Worm (Caenorhabditis elegans) whole organism, L2 larva: ENCODE data around the gene mua-3.

Experiments
- C34F6.9 ChIP-seq: fragments of 150-350 bp; optimal IDR thresholded peaks from 2 replicates; lab custom pipeline; 2014; ENCODE audit warnings: missing biosample characterization, missing genetic modification characterization
- R02D3.7 ChIP-seq: fragments of 150-350 bp; optimal IDR thresholded peaks from 2 replicates; lab custom pipeline; 2014; ENCODE audit warnings: missing biosample characterization, missing genetic modification characterization
- Y55F3AM.14 ChIP-seq: fragments of 200-800 bp; sonication (Bioruptor generic); optimal IDR thresholded peaks from 2 replicates; lab custom pipeline; 2018; ENCODE audit warnings: mild to moderate bottlenecking, missing genetic modification characterization, missing compliant biosample characterization
- ZK546.5 ChIP-seq: sonication (generic microtip); optimal IDR thresholded peaks from 2 replicates; lab custom pipeline; 2017; ENCODE audit warnings: missing biosample characterization, missing genetic modification characterization
- alr-1 ChIP-seq: fragments of 150-350 bp; optimal IDR thresholded peaks from 2 replicates; lab custom pipeline; 2014; ENCODE audit warnings: missing biosample characterization, missing genetic modification characterization
- aly-2 ChIP-seq: fragments of 150-350 bp; optimal IDR thresholded peaks from 2 replicates; lab custom pipeline; 2014; ENCODE audit warnings: missing biosample characterization, missing genetic modification characterization
- ama-1 ChIP-seq: fragments of 150-350 bp; optimal IDR thresholded peaks from 2 replicates; lab custom pipeline; 2018; ENCODE audit warnings: inconsistent platforms
- blmp-1 ChIP-seq: sonication (generic microtip); optimal IDR thresholded peaks from 2 replicates; lab custom pipeline; 2017; ENCODE audit warnings: missing genetic modification characterization, mild to moderate bottlenecking, missing compliant biosample characterization, antibody characterized with exemption, moderate library complexity; ENCODE audit not compliant: insufficient read depth
- ceh-16 ChIP-seq: fragments of 150-350 bp; optimal IDR thresholded peaks from 2 replicates; lab custom pipeline; 2014; ENCODE audit warnings: missing biosample characterization, missing genetic modification characterization
- ceh-82 ChIP-seq: fragments of 150-350 bp; optimal IDR thresholded peaks from 2 replicates; lab custom pipeline; 2014; ENCODE audit warnings: missing biosample characterization, missing genetic modification characterization
- dmd-4 ChIP-seq: sonication (generic microtip); optimal IDR thresholded peaks from 2 replicates; lab custom pipeline; 2017; ENCODE audit warnings: missing biosample characterization, missing genetic modification characterization
- lin-13 ChIP-seq: fragments of 150-350 bp; optimal IDR thresholded peaks from 2 replicates; lab custom pipeline; 2014; ENCODE audit warnings: missing biosample characterization, missing genetic modification reagents, missing genetic modification characterization
- lin-39 ChIP-seq: fragments of 150-350 bp; optimal IDR thresholded peaks from 2 replicates; lab custom pipeline; 2014; ENCODE audit warnings: missing biosample characterization, missing genetic modification reagents, missing genetic modification characterization
- lsy-2 ChIP-seq, 2 experiments: fragments of 150-350 bp in 1 of 2; sonication (generic microtip) in 1 of 2; optimal IDR thresholded peaks; 2 replicates each; lab custom pipeline; 2014 to 2017; ENCODE audit warnings: missing biosample characterization in 2 of 2, missing genetic modification characterization in 2 of 2
- mdl-1 ChIP-seq, 2 experiments: fragments of 150-350 bp in 1 of 2; sonication (generic microtip) in 1 of 2; optimal IDR thresholded peaks; 2 replicates each; lab custom pipeline; 2017; ENCODE audit warnings: missing biosample characterization in 2 of 2, missing genetic modification characterization in 2 of 2
- nhr-11 ChIP-seq: fragments of 150-350 bp; optimal IDR thresholded peaks from 2 replicates; lab custom pipeline; 2014; ENCODE audit warnings: missing biosample characterization, missing genetic modification characterization
- nhr-12 ChIP-seq: fragments of 150-350 bp; optimal IDR thresholded peaks from 2 replicates; lab custom pipeline; 2014; ENCODE audit warnings: missing biosample characterization, missing genetic modification characterization
- nhr-129 ChIP-seq: fragments of 150-350 bp; optimal IDR thresholded peaks from 2 replicates; lab custom pipeline; 2014; ENCODE audit warnings: missing biosample characterization, missing genetic modification characterization
- nhr-21 ChIP-seq: fragments of 150-350 bp; optimal IDR thresholded peaks from 2 replicates; lab custom pipeline; 2014; ENCODE audit warnings: missing biosample characterization, missing genetic modification characterization
- nhr-23 ChIP-seq: fragments of 150-350 bp; optimal IDR thresholded peaks from 2 replicates; lab custom pipeline; 2014; ENCODE audit warnings: missing biosample characterization, missing genetic modification reagents, missing genetic modification characterization
- nhr-25 ChIP-seq: fragments of 150-350 bp; sonication (generic microtip); optimal IDR thresholded peaks from 3 replicates; lab custom pipeline; 2014; ENCODE audit warnings: missing biosample characterization, missing genetic modification characterization
- nhr-6 ChIP-seq: fragments of 150-350 bp; optimal IDR thresholded peaks from 2 replicates; lab custom pipeline; 2014; ENCODE audit warnings: missing biosample characterization, missing genetic modification characterization
- nhr-77 ChIP-seq: fragments of 150-350 bp; optimal IDR thresholded peaks from 2 replicates; lab custom pipeline; 2014; ENCODE audit warnings: missing biosample characterization, missing genetic modification characterization
- peb-1 ChIP-seq: fragments of 150-350 bp; optimal IDR thresholded peaks from 2 replicates; lab custom pipeline; 2014; ENCODE audit warnings: missing biosample characterization, missing genetic modification characterization
- sem-4 ChIP-seq: fragments of 150-350 bp; optimal IDR thresholded peaks from 2 replicates; lab custom pipeline; 2014; ENCODE audit warnings: missing biosample characterization, missing genetic modification reagents, missing genetic modification characterization
- skn-1 ChIP-seq: sonication (generic microtip); optimal IDR thresholded peaks from 2 replicates; lab custom pipeline; 2017; ENCODE audit warnings: missing biosample characterization, missing genetic modification characterization
- sma-3 ChIP-seq: sonication (generic microtip); optimal IDR thresholded peaks from 2 replicates; lab custom pipeline; 2016; ENCODE audit warnings: missing genetic modification reagents, missing genetic modification characterization, missing compliant biosample characterization
- snpc-4 ChIP-seq: fragments of 150-350 bp; optimal IDR thresholded peaks from 2 replicates; lab custom pipeline; 2014; ENCODE audit warnings: missing biosample characterization, missing genetic modification characterization
- unc-39 ChIP-seq: fragments of 150-350 bp; optimal IDR thresholded peaks from 2 replicates; lab custom pipeline; 2014; ENCODE audit warnings: missing biosample characterization, missing genetic modification characterization
- unc-55 ChIP-seq: fragments of 150-350 bp; sonication (generic microtip); optimal IDR thresholded peaks from 3 replicates; lab custom pipeline; 2014; ENCODE audit warnings: missing biosample characterization, missing genetic modification reagents, missing genetic modification characterization
- unc-62 ChIP-seq: fragments of 150-350 bp; optimal IDR thresholded peaks from 2 replicates; lab custom pipeline; 2014; ENCODE audit warnings: missing biosample characterization, missing genetic modification reagents, missing genetic modification characterization
- zag-1 ChIP-seq: fragments of 150-350 bp; optimal IDR thresholded peaks from 2 replicates; lab custom pipeline; 2014; ENCODE audit warnings: missing biosample characterization, missing genetic modification characterization

The mua-3 gene

DNA sequence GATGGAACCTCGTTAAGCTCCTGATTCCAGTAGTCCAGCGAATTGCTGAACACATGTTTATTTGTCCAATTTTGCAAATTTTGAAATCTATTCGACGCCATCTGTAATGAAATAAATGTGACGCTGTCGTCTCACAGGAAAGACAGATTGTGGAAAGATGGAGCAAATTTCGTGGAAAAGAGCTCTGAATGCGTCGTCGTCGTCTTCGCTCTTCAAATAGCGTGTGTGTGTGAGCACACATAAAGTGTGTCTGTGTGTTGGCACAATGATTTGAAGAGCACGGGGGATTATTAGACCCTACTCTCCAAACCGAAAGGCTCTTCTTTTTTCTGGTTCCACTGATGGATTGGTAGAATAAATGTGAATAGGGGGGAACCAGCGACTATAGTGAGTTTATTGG is 25.7 kb downstream of the mua-3 start, which contains the start of gene unc-47:
Gene unc-47 (minus strand): TSS at position 101 of the 400 bp plus-strand sequence.
- TF ChIP-seq sem-4 (tag; lab: Kevin White, UChicago) (no peak), nhr-21 (tag; lab: Kevin White, UChicago) (no peak), nhr-12 (no peak), unc-39 (tag; lab: Kevin White, UChicago) (no peak), dmd-4 (tag; lab: Kevin White, UChicago) (no peak), ama-1 (no peak), Y55F3AM.14 (GFP tag; lab: Kevin White, UChicago) (no peak), lin-39 (no peak), lsy-2 (tag; optimal IDR thresholded peaks at IDR 0.05; lab: Kevin White, UChicago) (no peak), nhr-23 (no peak), unc-62 (GFP tag; lab: Kevin White, UChicago) (no peak), R02D3.7 (no peak), mdl-1 (tag; optimal IDR thresholded peaks at IDR 0.05; lab: Kevin White, UChicago) (no peak), ceh-82 (tag; lab: Kevin White, UChicago) (no peak)

DNA sequence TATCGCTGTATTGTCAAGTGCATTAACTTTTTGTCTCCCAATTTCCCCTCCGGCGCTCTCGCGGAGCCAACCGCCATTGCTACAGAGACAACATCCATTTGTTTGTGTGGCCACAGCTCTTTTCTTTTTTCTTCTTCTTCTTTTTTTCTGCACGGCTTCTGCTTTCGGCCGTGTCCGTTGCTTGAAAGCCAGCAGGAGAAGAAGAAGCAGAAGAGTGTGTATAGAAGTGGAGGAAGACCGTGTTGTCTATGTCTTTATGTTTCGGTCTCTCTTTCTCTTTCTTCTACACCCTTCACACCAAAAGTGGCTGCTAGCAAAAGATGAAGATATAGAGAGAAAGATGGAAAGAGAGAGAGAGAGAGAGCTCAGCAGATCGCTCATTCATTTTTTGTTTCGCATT is 27.3 kb downstream of the mua-3 start:
- TF ChIP-seq blmp-1 (tag; lab: Kevin White, UChicago) (no peak), unc-55 (GFP tag; lab: Kevin White, UChicago) (peak; percentile 91), zag-1 (peak; percentile 20), C34F6.9 (tag; lab: Kevin White, UChicago) (peak; percentile 69), ceh-16 (no peak), nhr-12 (no peak), nhr-77 (tag; lab: Kevin White, UChicago) (no peak), unc-39 (tag; lab: Kevin White, UChicago) (no peak), nhr-11 (tag; lab: Kevin White, UChicago) (no peak), sma-3 (GFP tag; lab: Kevin White, UChicago) (no peak), lsy-2 (tag; optimal IDR thresholded peaks at IDR 0.05; lab: Kevin White, UChicago) (peak in 1 of 2 experiments; percentile 52), ZK546.5 (tag; lab: Kevin White, UChicago) (no peak), aly-2 (tag; lab: Kevin White, UChicago) (no peak), snpc-4 (tag; lab: Kevin White, UChicago) (peak; percentile 60), ama-1 (no peak), nhr-129 (tag; lab: Kevin White, UChicago) (peak; percentile 40)
- TF ChIP-seq, all 48 proteins: peak for 6

DNA sequence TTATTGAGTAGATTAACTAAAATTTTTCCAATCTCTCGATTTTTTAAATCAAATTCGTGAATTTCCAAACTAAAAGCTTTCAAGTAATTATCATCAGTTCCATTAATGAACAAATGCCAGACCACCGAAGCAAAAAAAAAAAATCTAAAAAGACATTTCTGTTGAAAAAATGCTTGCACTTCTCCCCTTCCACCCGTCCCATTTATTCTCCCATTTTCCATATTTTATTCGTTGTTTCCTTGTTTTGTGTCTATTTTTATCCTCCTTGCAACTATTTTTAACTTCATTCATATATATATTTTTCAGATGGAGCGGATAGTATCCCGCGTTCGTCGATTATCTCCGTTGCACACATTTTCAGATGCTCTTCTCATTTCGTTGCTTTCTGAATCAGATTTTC is 28.4 kb downstream of the mua-3 start, which contains the start of gene epac-1:
Gene epac-1 (plus strand): TSS at position 301 of the 400 bp plus-strand sequence.
- TF ChIP-seq skn-1, result no peak
- no peak for TF ChIP-seq dmd-4 (tag; lab: Kevin White, UChicago)
- TF ChIP-seq nhr-77 (tag; lab: Kevin White, UChicago), result no peak
- no peak for TF ChIP-seq nhr-6 (tag; lab: Kevin White, UChicago)
- TF ChIP-seq nhr-12, result no peak

DNA sequence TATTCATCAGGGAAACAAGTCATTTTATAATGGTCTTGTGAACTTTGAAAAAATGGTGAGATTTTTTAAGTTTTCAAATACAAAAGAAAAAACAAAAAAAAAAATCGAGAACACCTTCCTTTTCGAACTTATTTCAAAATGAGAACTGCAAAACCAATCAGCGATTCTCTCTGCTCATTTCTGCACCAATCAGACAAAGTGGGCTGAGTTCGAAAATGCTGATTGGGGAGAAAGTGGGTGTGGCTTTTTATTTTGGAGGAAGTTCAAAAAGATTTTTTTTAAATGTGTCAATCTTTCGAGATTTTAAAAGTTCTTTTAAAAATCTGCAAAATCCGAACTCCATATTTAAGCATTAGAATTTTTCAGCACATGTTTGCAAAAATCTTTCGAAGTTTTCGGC is 34.1 kb downstream of the mua-3 start:
- no peak for TF ChIP-seq alr-1
- TF ChIP-seq nhr-21 (tag; lab: Kevin White, UChicago), result no peak
- no peak for TF ChIP-seq unc-55 (GFP tag; lab: Kevin White, UChicago)
- no peak for TF ChIP-seq ceh-82 (tag; lab: Kevin White, UChicago)
- no peak for TF ChIP-seq C34F6.9 (tag; lab: Kevin White, UChicago)
- TF ChIP-seq lin-13, result no peak
- no peak for TF ChIP-seq snpc-4 (tag; lab: Kevin White, UChicago)
- no peak for TF ChIP-seq R02D3.7
- no peak for TF ChIP-seq nhr-6 (tag; lab: Kevin White, UChicago)
- TF ChIP-seq, all 48 proteins: peak for 0

DNA sequence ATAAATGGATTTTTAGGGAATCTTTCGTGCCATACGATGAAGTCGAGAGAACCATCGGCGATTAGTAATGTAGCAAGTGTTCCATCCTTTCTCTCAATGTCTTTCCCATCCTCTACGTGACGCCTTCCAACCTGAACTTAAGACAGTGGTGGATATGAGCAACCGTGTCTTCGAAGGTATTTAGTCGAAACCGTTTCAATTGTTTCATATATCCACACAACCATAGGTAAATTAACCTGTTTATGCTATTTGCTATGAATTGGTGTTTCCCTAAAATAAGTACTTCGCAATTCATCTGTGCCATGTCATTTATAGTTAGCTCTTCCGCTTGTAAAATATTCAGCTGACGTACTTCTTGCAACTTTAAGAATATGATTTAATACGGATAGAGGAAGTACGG is 35.4 kb downstream of the mua-3 start:
- TF ChIP-seq nhr-11 (tag; lab: Kevin White, UChicago) (no peak), peb-1 (tag; lab: Kevin White, UChicago) (no peak), aly-2 (tag; lab: Kevin White, UChicago) (no peak), C34F6.9 (tag; lab: Kevin White, UChicago) (no peak), blmp-1 (tag; lab: Kevin White, UChicago) (no peak), nhr-77 (tag; lab: Kevin White, UChicago) (no peak), nhr-25 (tag; lab: Kevin White, UChicago) (no peak), alr-1 (no peak), ceh-16 (no peak), nhr-23 (no peak), unc-55 (GFP tag; lab: Kevin White, UChicago) (no peak), dmd-4 (tag; lab: Kevin White, UChicago) (no peak), zag-1 (no peak), ZK546.5 (tag; lab: Kevin White, UChicago) (no peak), ceh-82 (tag; lab: Kevin White, UChicago) (no peak), ama-1 (no peak)
- TF ChIP-seq, all 48 proteins: peak for 0
